Worm (Caenorhabditis elegans): Measurements from ENCODE around the gene pals-34.

pals-34 gene

DNA sequence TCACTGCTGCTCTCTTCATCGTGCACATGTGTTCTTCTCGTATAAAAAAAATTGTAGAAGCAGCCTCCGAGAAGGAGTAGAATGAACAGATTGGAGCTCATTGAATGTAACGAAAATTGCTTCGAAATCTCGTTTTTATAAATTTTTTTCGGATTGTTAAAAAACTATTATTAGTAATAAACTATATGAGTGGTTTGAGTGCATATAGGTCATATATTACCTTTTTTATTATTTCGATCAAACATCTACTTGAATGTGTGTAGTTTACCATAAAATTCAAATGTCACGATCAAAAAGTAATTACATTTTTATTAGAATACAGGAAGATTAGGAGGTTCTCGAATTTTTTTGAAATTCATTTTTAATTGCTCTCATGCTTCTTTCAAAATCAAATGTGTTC lies 3.4 kb downstream of the pals-34 start, which contains the start of gene clec-216:
TSS of gene clec-216 (minus strand) at position 101 of the 400 bp plus-strand sequence.
- no peak for TF ChIP-seq ceh-16 (tag; optimal IDR thresholded peaks at IDR 0.05)
- no peak for TF ChIP-seq elt-1 (tag; optimal IDR thresholded peaks at IDR 0.05)
- no peak for TF ChIP-seq ztf-4 (tag; optimal IDR thresholded peaks at IDR 0.05)
- no peak for TF ChIP-seq sma-3 (GFP tag; optimal IDR thresholded peaks at IDR 0.05)
- TF ChIP-seq sem-4 (tag; optimal IDR thresholded peaks at IDR 0.05): no peak
- TF ChIP-seq lsy-2 (tag; optimal IDR thresholded peaks at IDR 0.05): no peak
- TF ChIP-seq lin-11 (tag; optimal IDR thresholded peaks at IDR 0.05): no peak
- TF ChIP-seq mab-5 (tag; optimal IDR thresholded peaks at IDR 0.05): no peak
- no peak for TF ChIP-seq nhr-12 (tag; optimal IDR thresholded peaks at IDR 0.05)
- no peak for TF ChIP-seq egl-27 (tag; optimal IDR thresholded peaks at IDR 0.05)
- no peak for TF ChIP-seq ztf-11 (tag; optimal IDR thresholded peaks at IDR 0.05)
- TF ChIP-seq alr-1 (tag; optimal IDR thresholded peaks at IDR 0.05): no peak
- TF ChIP-seq sma-9 (GFP tag; optimal IDR thresholded peaks at IDR 0.05): no peak
- TF ChIP-seq sma-9 (tag; optimal IDR thresholded peaks at IDR 0.05): no peak
- no peak for TF ChIP-seq blmp-1 (tag; optimal IDR thresholded peaks at IDR 0.05; ENCODE audit: insufficient read depth)
- no peak for TF ChIP-seq mbf-1 (tag; optimal IDR thresholded peaks at IDR 0.05)
- no peak for TF ChIP-seq fos-1 (tag; optimal IDR thresholded peaks at IDR 0.05)
- no peak for TF ChIP-seq unc-55 (GFP tag; optimal IDR thresholded peaks at IDR 0.05)
- no peak for TF ChIP-seq skn-1 (tag; optimal IDR thresholded peaks at IDR 0.05)

DNA sequence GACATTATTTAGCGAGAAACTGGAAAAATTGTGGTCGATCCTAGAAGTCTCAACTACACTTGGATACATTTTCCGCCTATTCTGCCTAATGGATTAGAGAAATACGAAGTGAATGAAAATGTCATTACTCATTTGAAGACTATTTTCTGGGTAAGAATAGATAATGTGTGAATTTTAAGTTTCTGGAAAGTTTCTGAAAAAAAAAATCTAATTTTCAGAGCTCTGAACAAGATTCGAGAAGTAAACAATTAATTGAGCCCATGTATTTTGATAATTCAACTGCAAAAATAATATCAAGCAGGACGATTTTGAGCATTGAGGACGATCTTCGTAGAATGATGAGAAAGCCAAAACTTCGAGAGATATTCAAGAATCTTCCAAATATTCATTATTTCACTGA lies 10.1 kb downstream of the pals-34 start:
- TF ChIP-seq lsy-2 (tag; optimal IDR thresholded peaks at IDR 0.05) (no peak), aly-2 (tag; optimal IDR thresholded peaks at IDR 0.05) (no peak), sem-4 (tag; optimal IDR thresholded peaks at IDR 0.05) (no peak), lin-39 (tag; optimal IDR thresholded peaks at IDR 0.05) (no peak), egl-27 (tag; optimal IDR thresholded peaks at IDR 0.05) (no peak), mbf-1 (tag; optimal IDR thresholded peaks at IDR 0.05) (no peak)

DNA sequence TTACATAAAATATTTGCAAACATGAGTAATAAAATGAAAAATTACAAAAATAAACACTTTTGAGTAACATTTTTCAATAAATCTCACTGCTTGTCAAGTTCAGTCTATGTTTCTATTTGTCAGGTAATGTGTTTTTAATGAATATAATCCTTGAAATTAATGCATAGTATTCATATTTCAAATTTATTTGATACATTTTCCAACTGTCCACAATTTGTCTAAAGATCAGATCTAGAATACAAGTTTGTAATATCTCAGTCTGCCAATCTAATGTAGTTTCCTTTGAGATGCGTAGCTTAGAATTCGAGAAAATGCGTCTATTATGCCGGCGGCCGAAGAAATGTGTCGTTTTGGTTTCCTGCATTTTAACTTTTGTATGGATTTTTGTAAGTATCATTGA lies 12.7 kb downstream of the pals-34 start, which contains the start of gene Y97E10B.1:
TSS of gene Y97E10B.1 (plus strand) at position 301 of the 400 bp plus-strand sequence.
- no peak for TF ChIP-seq mdl-1 (tag; optimal IDR thresholded peaks at IDR 0.05)
- TF ChIP-seq crh-2 (tag; optimal IDR thresholded peaks at IDR 0.05): no peak
- no peak for TF ChIP-seq mbf-1 (tag; optimal IDR thresholded peaks at IDR 0.05)
- TF ChIP-seq nhr-11 (tag; optimal IDR thresholded peaks at IDR 0.05): no peak
- no peak for TF ChIP-seq ceh-16 (tag; optimal IDR thresholded peaks at IDR 0.05)
- TF ChIP-seq sma-9 (GFP tag; optimal IDR thresholded peaks at IDR 0.05): no peak
- TF ChIP-seq sma-9 (tag; optimal IDR thresholded peaks at IDR 0.05): no peak
- no peak for TF ChIP-seq nhr-10 (tag; optimal IDR thresholded peaks at IDR 0.05)
- TF ChIP-seq skn-1 (tag; optimal IDR thresholded peaks at IDR 0.05): no peak
- no peak for TF ChIP-seq ZK546.5 (tag; optimal IDR thresholded peaks at IDR 0.05)
- no peak for TF ChIP-seq gmeb-1 (tag; optimal IDR thresholded peaks at IDR 0.05)
- no peak for TF ChIP-seq elt-3 (tag; optimal IDR thresholded peaks at IDR 0.05)
- TF ChIP-seq nhr-129 (tag; optimal IDR thresholded peaks at IDR 0.05): no peak
- TF ChIP-seq R02D3.7 (tag; optimal IDR thresholded peaks at IDR 0.05): no peak
- TF ChIP-seq ceh-82 (tag; optimal IDR thresholded peaks at IDR 0.05): no peak
- TF ChIP-seq nhr-12 (tag; optimal IDR thresholded peaks at IDR 0.05): no peak
- TF ChIP-seq nhr-23 (tag; optimal IDR thresholded peaks at IDR 0.05): no peak
- no peak for TF ChIP-seq unc-55 (GFP tag; optimal IDR thresholded peaks at IDR 0.05)
- TF ChIP-seq lin-11 (tag; optimal IDR thresholded peaks at IDR 0.05): no peak
- TF ChIP-seq C34F6.9 (tag; optimal IDR thresholded peaks at IDR 0.05): no peak

DNA sequence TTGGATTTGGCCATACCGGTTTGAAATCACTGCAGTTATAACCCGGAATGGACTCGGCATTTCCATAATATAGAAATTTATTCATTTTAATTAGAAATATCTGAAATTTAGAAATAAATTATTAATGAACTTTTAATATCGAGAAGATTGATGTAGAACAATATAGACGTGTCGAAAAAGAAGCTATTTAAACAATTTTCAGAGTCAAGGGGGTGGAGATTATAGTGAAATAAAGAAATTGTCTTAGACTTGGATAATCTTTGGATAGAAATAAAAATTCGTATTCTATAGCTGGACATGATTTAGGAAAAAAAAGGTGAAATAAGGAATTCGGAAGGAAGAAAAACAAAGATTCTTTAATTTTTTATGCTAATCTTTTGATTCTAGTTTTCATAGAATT lies 16.0 kb downstream of the pals-34 start, which contains the start of gene srt-53:
TSS of gene srt-53 (minus strand) at position 101 of the 400 bp plus-strand sequence.
- TF ChIP-seq ztf-11 (tag; optimal IDR thresholded peaks at IDR 0.05) (no peak), snpc-4 (tag; optimal IDR thresholded peaks at IDR 0.05) (no peak), mdl-1 (tag; optimal IDR thresholded peaks at IDR 0.05) (no peak), fos-1 (tag; optimal IDR thresholded peaks at IDR 0.05) (no peak), ztf-1 (GFP tag; conservative IDR thresholded peaks at IDR 0.05) (no peak), elt-3 (tag; optimal IDR thresholded peaks at IDR 0.05) (no peak), crh-2 (tag; optimal IDR thresholded peaks at IDR 0.05) (no peak), nhr-6 (tag; optimal IDR thresholded peaks at IDR 0.05) (no peak)

DNA sequence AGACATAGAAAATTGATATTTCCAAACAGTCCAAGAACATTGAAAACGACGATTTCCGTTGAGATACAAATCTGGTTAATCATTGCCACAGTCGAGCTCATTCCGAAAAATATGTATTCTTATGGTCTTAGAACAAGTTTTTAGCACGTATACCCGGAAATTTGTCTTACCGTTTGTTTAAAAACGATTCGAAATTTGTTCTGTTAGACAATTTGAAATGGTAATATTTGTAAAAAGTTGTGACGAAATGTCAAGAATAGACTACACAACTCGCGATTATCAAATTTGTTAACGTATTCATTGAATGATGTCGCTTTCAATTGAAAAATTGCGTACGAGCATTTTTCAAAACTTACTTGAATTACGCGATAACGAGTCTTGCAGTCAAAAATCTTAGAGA lies 19.1 kb downstream of the pals-34 start, which contains the start of gene srsx-3:
TSS of gene srsx-3 (minus strand) at position 101 of the 400 bp plus-strand sequence.
- TF ChIP-seq elt-1 (tag; optimal IDR thresholded peaks at IDR 0.05) (no peak), nhr-77 (tag; optimal IDR thresholded peaks at IDR 0.05) (no peak), nhr-11 (tag; optimal IDR thresholded peaks at IDR 0.05) (no peak), egl-27 (tag; optimal IDR thresholded peaks at IDR 0.05) (no peak), ceh-82 (tag; optimal IDR thresholded peaks at IDR 0.05) (no peak)
